Worm (Caenorhabditis elegans): ENCODE results near the gene ZK643.5.

- no peak for TF ChIP-seq sox-4 (tag; optimal IDR thresholded peaks at IDR 0.05)
- TF ChIP-seq hlh-15 (tag; optimal IDR thresholded peaks at IDR 0.05) = no peak
- no peak for TF ChIP-seq tbx-2 (tag; optimal IDR thresholded peaks at IDR 0.05)
- TF ChIP-seq odd-2 (tag; optimal IDR thresholded peaks at IDR 0.05) = no peak
Observed at ce11 chrIII:8988544-8988943, 32.5 kb upstream of the ZK643.5 start.
